Worm (Caenorhabditis elegans): Measurements from ENCODE around the gene R102.10.
"Not testable (repeated sequence)": the region's sequence is repeated elsewhere in the genome, so short reads cannot be mapped to it uniquely, and the experiment has no call there.

Gene R102.10

ce11 chrIV:10738328-10738727 lies 33.1 kb downstream of the R102.10 start, which contains the start of gene ssp-34:
Gene ssp-34 (minus strand): TSS chrIV:10738602.
- no peak for TF ChIP-seq ets-5 (GFP tag; IDR thresholded peaks at IDR 0.05)
- no peak for TF ChIP-seq nhr-237 (tag; optimal IDR thresholded peaks at IDR 0.05)
- no peak for TF ChIP-seq rnt-1 (tag; optimal IDR thresholded peaks at IDR 0.05)
- TF ChIP-seq jun-1 (tag; optimal IDR thresholded peaks at IDR 0.05) = no peak
- no peak for TF ChIP-seq fkh-10 (GFP tag; optimal IDR thresholded peaks at IDR 0.05)
- no peak for TF ChIP-seq pqm-1 (tag; optimal IDR thresholded peaks at IDR 0.05)
- no peak for TF ChIP-seq C16A3.4 (tag; optimal IDR thresholded peaks at IDR 0.05)
- no peak for TF ChIP-seq ceh-63 (GFP tag; optimal IDR thresholded peaks at IDR 0.05)
- TF ChIP-seq F16B12.6 (tag; optimal IDR thresholded peaks at IDR 0.05) = no peak
- TF ChIP-seq isw-1 (GFP tag; IDR thresholded peaks at IDR 0.05) = no peak
- no peak for TF ChIP-seq unc-30 (tag; optimal IDR thresholded peaks at IDR 0.05)
- TF ChIP-seq nhr-77 (tag; optimal IDR thresholded peaks at IDR 0.05) = no peak
- no peak for TF ChIP-seq nhr-47 (tag; optimal IDR thresholded peaks at IDR 0.05)

ce11 chrIV:10744475-10744874 lies 39.2 kb downstream of the R102.10 start, which contains the start of gene T25B9.3:
Gene T25B9.3 (plus strand): TSS chrIV:10744775.
- no peak for TF ChIP-seq hlh-4 (tag; optimal IDR thresholded peaks at IDR 0.05)
- TF ChIP-seq efl-1 (optimal IDR thresholded peaks at IDR 0.05) = no peak
- TF ChIP-seq efl-1 (GFP tag; optimal IDR thresholded peaks at IDR 0.05 in 1 of 2) = peak in 1 of 2 experiments; percentile 44

- TF ChIP-seq fos-1 (tag; optimal IDR thresholded peaks at IDR 0.05) (no peak), unc-98 (GFP tag; IDR thresholded peaks at IDR 0.05) (no peak), lir-3 (tag; optimal IDR thresholded peaks at IDR 0.05; ENCODE audit: poor library complexity) (no peak), xbp-1 (tag; optimal IDR thresholded peaks at IDR 0.05) (no peak), nhr-71 (tag; optimal IDR thresholded peaks at IDR 0.05) (no peak), pag-3 (tag; optimal IDR thresholded peaks at IDR 0.05; ENCODE audit: borderline replicate concordance, insufficient read depth) (no peak), fkh-8 (tag; optimal IDR thresholded peaks at IDR 0.05) (no peak), ets-5 (GFP tag; IDR thresholded peaks at IDR 0.05) (no peak)
These were observed 40.1 kb downstream of the R102.10 start for ce11 chrIV:10745332-10745731.

ce11 chrIV:10750041-10750440 lies 44.8 kb downstream of the R102.10 start, which contains the start of gene T25B9.1:
Gene T25B9.1 (minus strand): TSS chrIV:10750141.
- TF ChIP-seq elt-3 (tag; optimal IDR thresholded peaks at IDR 0.05) (peak in 1 of 6 experiments; percentile 80), sox-4 (tag; optimal IDR thresholded peaks at IDR 0.05) (no peak)

ce11 chrIV:10751740-10752139 lies 46.5 kb downstream of the R102.10 start, which contains the start of gene T25B9.2:
Gene T25B9.2 (minus strand): TSS chrIV:10751840.
- TF ChIP-seq egl-27 (tag; optimal IDR thresholded peaks at IDR 0.05); elt-2 (tag; optimal IDR thresholded peaks at IDR 0.05); grh-1 (GFP tag; IDR thresholded peaks at IDR 0.05): not testable (repeated sequence)

- TF ChIP-seq unc-30 (tag; optimal IDR thresholded peaks at IDR 0.05) (no peak), vab-15 (tag; optimal IDR thresholded peaks at IDR 0.05) (no peak), C04F5.9 (tag; optimal IDR thresholded peaks at IDR 0.05) (no peak), hpl-2 (GFP tag; optimal IDR thresholded peaks at IDR 0.05) (no peak)
These were observed 49.4 kb downstream of the R102.10 start, which contains the start of gene T25B9.5 for ce11 chrIV:10754685-10755084. Gene T25B9.5 (minus strand): TSS chrIV:10754785.
